Fruit fly (Drosophila melanogaster): ENCODE measurements around the gene nht.

DNA sequence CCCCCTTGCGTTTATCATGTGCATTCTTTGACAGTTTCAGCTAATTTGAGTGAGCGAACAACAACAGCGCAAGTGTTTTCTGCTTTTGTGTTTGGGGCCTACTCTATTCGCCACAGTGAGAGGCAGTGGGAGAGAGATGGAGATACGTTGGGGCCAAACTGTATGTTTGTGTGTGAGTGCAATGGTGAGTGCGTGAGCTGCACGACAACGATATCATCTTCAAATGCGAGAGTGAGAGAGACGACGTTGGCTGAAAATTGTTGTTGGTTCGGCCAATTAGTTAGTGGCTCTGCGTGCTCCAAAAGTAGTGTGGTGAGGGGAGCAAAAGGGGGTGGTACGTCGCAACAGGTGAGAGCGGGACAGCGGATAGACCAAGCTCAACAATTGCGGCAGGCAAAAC lies 20.9 kb upstream of the nht start:
- TF ChIP-seq psq (optimal IDR thresholded peaks at IDR 0.05) (no peak), Dll (optimal IDR thresholded peaks at IDR 0.05) (no peak), EcR (GFP tag; optimal IDR thresholded peaks at IDR 0.05) (no peak), CG8478 (optimal IDR thresholded peaks at IDR 0.05) (no peak), pan (optimal IDR thresholded peaks at IDR 0.05) (no peak)
